Fruit fly (Drosophila melanogaster) whole organism, embryonic: ENCODE results near the gene Irp-1B.

Experiments
- Blimp-1 ChIP-seq: fragments of 200-800 bp; sonication (Bioruptor generic); optimal IDR thresholded peaks from 3 replicates; lab custom pipeline; 2018; ENCODE audit warnings: missing biosample characterization, missing genetic modification characterization, mild to moderate bottlenecking, moderate library complexity, missing genetic modification reagents
- CG11504 ChIP-seq: fragments of 200-800 bp; sonication (Bioruptor generic); optimal IDR thresholded peaks from 3 replicates; lab custom pipeline; 2019; ENCODE audit warnings: missing biosample characterization, mild to moderate bottlenecking, missing genetic modification characterization, moderate library complexity
- CG12219 ChIP-seq: fragments of 200-800 bp; sonication (Bioruptor generic); optimal IDR thresholded peaks from 3 replicates; lab custom pipeline; 2018; ENCODE audit warnings: missing biosample characterization, mild to moderate bottlenecking, missing genetic modification characterization
- CG13287 ChIP-seq: fragments of 200-800 bp; sonication (Bioruptor generic); IDR thresholded peaks from 2 replicates; pipeline ENCODE4 v1.3.6; 2022; ENCODE audit warnings: missing biosample characterization, missing genetic modification characterization; ENCODE audit not compliant: partially characterized antibody
- CG13424 ChIP-seq: fragments of 200-800 bp; sonication (Bioruptor generic); optimal IDR thresholded peaks from 2 replicates; lab custom pipeline; 2019; ENCODE audit warnings: missing biosample characterization, mild to moderate bottlenecking, missing genetic modification characterization, moderate library complexity
- CG14965 ChIP-seq: fragments of 200-800 bp; sonication (Bioruptor generic); optimal IDR thresholded peaks from 2 replicates; lab custom pipeline; 2016; ENCODE audit warnings: missing biosample characterization, missing genetic modification characterization, borderline replicate concordance
- CG15073 ChIP-seq: fragments of 200-800 bp; sonication (Bioruptor generic); optimal IDR thresholded peaks from 2 replicates; lab custom pipeline; 2016; ENCODE audit warnings: missing biosample characterization, missing genetic modification characterization
- CG2120 ChIP-seq: fragments of 200-800 bp; sonication (Bioruptor generic); optimal IDR thresholded peaks from 3 replicates; lab custom pipeline; 2016; ENCODE audit warnings: missing biosample characterization, missing genetic modification characterization
- CG30403 ChIP-seq: fragments of 200-800 bp; sonication (Bioruptor generic); optimal IDR thresholded peaks from 3 replicates; lab custom pipeline; 2016; ENCODE audit warnings: missing biosample characterization, missing genetic modification characterization
- CG32772 ChIP-seq: fragments of 200-800 bp; sonication (Bioruptor generic); IDR thresholded peaks from 2 replicates; pipeline ENCODE4 v1.3.6; 2022; ENCODE audit warnings: missing biosample characterization, missing genetic modification characterization
- CG3407 ChIP-seq: fragments of 200-800 bp; sonication (Bioruptor generic); optimal IDR thresholded peaks from 2 replicates; lab custom pipeline; 2018; ENCODE audit warnings: missing biosample characterization, mild to moderate bottlenecking, missing genetic modification characterization
- CG4424 ChIP-seq: fragments of 200-800 bp; sonication (Bioruptor generic); optimal IDR thresholded peaks from 3 replicates; lab custom pipeline; 2016; ENCODE audit warnings: missing biosample characterization, missing genetic modification characterization
- CG4820 ChIP-seq: fragments of 200-800 bp; sonication (Bioruptor generic); optimal IDR thresholded peaks from 3 replicates; lab custom pipeline; 2016; ENCODE audit warnings: missing biosample characterization, missing genetic modification characterization
- CG6689 ChIP-seq: fragments of 200-800 bp; sonication (Bioruptor generic); IDR thresholded peaks from 2 replicates; pipeline ENCODE4 v1.3.6; 2022; ENCODE audit warnings: missing biosample characterization, missing genetic modification characterization
- CG7556 ChIP-seq: fragments of 200-800 bp; sonication (Bioruptor generic); optimal IDR thresholded peaks from 2 replicates; lab custom pipeline; 2017; ENCODE audit warnings: missing biosample characterization, mild to moderate bottlenecking, missing genetic modification characterization
- CG9817 ChIP-seq: fragments of 200-800 bp; sonication (Bioruptor generic); optimal IDR thresholded peaks from 2 replicates; lab custom pipeline; 2018; ENCODE audit warnings: missing biosample characterization, mild to moderate bottlenecking, missing genetic modification characterization, moderate library complexity
- E2f1 ChIP-seq: fragments of 200-800 bp; sonication (Bioruptor generic); IDR thresholded peaks from 2 replicates; pipeline ENCODE4 v1.3.6; 2022; ENCODE audit warnings: missing biosample characterization, missing genetic modification characterization
- Mrtf ChIP-seq: fragments of 200-800 bp; sonication (Bioruptor generic); IDR thresholded peaks from 3 replicates; pipeline ENCODE4 v1.3.6; 2022; ENCODE audit warnings: missing biosample characterization, missing genetic modification characterization
- Rx ChIP-seq: fragments of 200-800 bp; sonication (Bioruptor generic); IDR thresholded peaks from 2 replicates; pipeline ENCODE4 v1.3.6; 2022; ENCODE audit warnings: missing biosample characterization, missing genetic modification characterization
- Spps ChIP-seq: fragments of 200-800 bp; sonication (Bioruptor generic); optimal IDR thresholded peaks from 2 replicates; lab custom pipeline; 2018; ENCODE audit warnings: missing biosample characterization, mild to moderate bottlenecking, missing genetic modification characterization
- Xrp1 ChIP-seq: fragments of 200-800 bp; sonication (Bioruptor generic); IDR thresholded peaks from 2 replicates; pipeline ENCODE4 v1.3.6; 2022; ENCODE audit warnings: missing biosample characterization, missing genetic modification characterization
- aop ChIP-seq: fragments of 200-800 bp; sonication (Bioruptor generic); IDR thresholded peaks from 2 replicates; pipeline ENCODE4 v1.3.6; 2022; ENCODE audit warnings: missing biosample characterization, missing genetic modification characterization
- ase ChIP-seq: fragments of 200-800 bp; sonication (Bioruptor generic); IDR thresholded peaks from 3 replicates; pipeline ENCODE4 v1.3.6; 2022; ENCODE audit warnings: missing biosample characterization, missing genetic modification characterization
- ash1 ChIP-seq: fragments of 200-800 bp; sonication (Bioruptor generic); optimal IDR thresholded peaks from 2 replicates; lab custom pipeline; 2018; ENCODE audit warnings: missing biosample characterization, mild to moderate bottlenecking, missing genetic modification characterization
- ato ChIP-seq: fragments of 200-800 bp; sonication (Bioruptor generic); IDR thresholded peaks from 2 replicates; pipeline ENCODE4 v1.3.6; 2022; ENCODE audit warnings: missing biosample characterization, missing genetic modification characterization; ENCODE audit not compliant: partially characterized antibody
- chif ChIP-seq, 2 experiments: fragments of 200-800 bp; sonication (Bioruptor generic); optimal IDR thresholded peaks; 3 replicates each; lab custom pipeline; 2016; ENCODE audit warnings: missing biosample characterization in 2 of 2, missing genetic modification characterization in 2 of 2
- chinmo ChIP-seq: fragments of 200-800 bp; sonication (Bioruptor generic); IDR thresholded peaks from 4 replicates; pipeline ENCODE4 v1.3.6; 2022; ENCODE audit warnings: missing biosample characterization, missing genetic modification characterization; ENCODE audit not compliant: partially characterized antibody
- chn ChIP-seq: fragments of 200-800 bp; sonication (Bioruptor generic); optimal IDR thresholded peaks from 2 replicates; lab custom pipeline; 2016; ENCODE audit warnings: missing biosample characterization, missing genetic modification characterization
- fd96Cb ChIP-seq: fragments of 200-800 bp; sonication (Bioruptor generic); optimal IDR thresholded peaks from 2 replicates; lab custom pipeline; 2018; ENCODE audit warnings: missing biosample characterization, mild to moderate bottlenecking, missing genetic modification characterization, moderate library complexity
- gcm ChIP-seq: fragments of 200-800 bp; sonication (Bioruptor generic); optimal IDR thresholded peaks from 2 replicates; lab custom pipeline; 2019; ENCODE audit warnings: missing biosample characterization, mild to moderate bottlenecking, missing genetic modification characterization, moderate library complexity
- hb ChIP-seq: fragments of 200-800 bp; sonication (Bioruptor generic); IDR thresholded peaks from 3 replicates; pipeline ENCODE4 v1.3.6; 2022; ENCODE audit warnings: missing biosample characterization, missing genetic modification characterization; ENCODE audit not compliant: partially characterized antibody
- hkb ChIP-seq, 2 experiments: fragments of 200-800 bp in 1 of 2; fragments of >200 bp in 1 of 2; sonication (Bioruptor generic) in 1 of 2; IDR thresholded peaks in 1 of 2; optimal IDR thresholded peaks in 1 of 2; 2 replicates each; pipeline versions ENCODE4 v1.3.6 to Lab custom; 2017 to 2022; ENCODE audit warnings: missing biosample characterization in 1 of 2, missing genetic modification characterization in 1 of 2
- kah ChIP-seq: fragments of 200-800 bp; sonication (Bioruptor generic); optimal IDR thresholded peaks from 2 replicates; lab custom pipeline; 2018; ENCODE audit warnings: missing biosample characterization, mild to moderate bottlenecking, missing genetic modification characterization
- klu ChIP-seq: fragments of 200-800 bp; sonication (Bioruptor generic); IDR thresholded peaks from 2 replicates; pipeline ENCODE4 v1.3.6; 2022; ENCODE audit warnings: missing biosample characterization, missing genetic modification characterization
- lola ChIP-seq, 3 experiments: fragments of >200 bp in 2 of 3; fragments of 200-800 bp in 1 of 3; sonication (Bioruptor generic) in 1 of 3; optimal IDR thresholded peaks; 2 replicates each; lab custom pipeline; 2017 to 2019; ENCODE audit warnings: missing biosample characterization in 3 of 3, missing genetic modification characterization in 3 of 3, mild to moderate bottlenecking in 1 of 3, moderate library complexity in 1 of 3
- mirr ChIP-seq: fragments of 200-800 bp; sonication (Bioruptor generic); optimal IDR thresholded peaks from 3 replicates; lab custom pipeline; 2018; ENCODE audit warnings: missing biosample characterization, mild to moderate bottlenecking, missing genetic modification characterization
- nmo ChIP-seq: fragments of 200-800 bp; sonication (Bioruptor generic); optimal IDR thresholded peaks from 2 replicates; lab custom pipeline; 2018; ENCODE audit warnings: missing biosample characterization, mild to moderate bottlenecking, missing genetic modification characterization, moderate library complexity
- p53 ChIP-seq: fragments of 200-800 bp; sonication (Bioruptor generic); optimal IDR thresholded peaks from 2 replicates; lab custom pipeline; 2016; ENCODE audit warnings: missing biosample characterization, missing genetic modification characterization
- peb ChIP-seq: fragments of 200-800 bp; sonication (Bioruptor generic); IDR thresholded peaks from 2 replicates; pipeline ENCODE4 v1.3.6; 2022; ENCODE audit warnings: missing biosample characterization, missing genetic modification characterization
- phol ChIP-seq: fragments of 200-800 bp; sonication (Bioruptor generic); optimal IDR thresholded peaks from 3 replicates; lab custom pipeline; 2018; ENCODE audit warnings: missing biosample characterization, mild to moderate bottlenecking, missing genetic modification characterization, moderate library complexity
- prd ChIP-seq, 3 experiments: fragments of >200 bp in 2 of 3; fragments of 200-800 bp in 1 of 3; sonication (Bioruptor generic) in 1 of 3; optimal IDR thresholded peaks in 2 of 3; IDR thresholded peaks in 1 of 3; 2 replicates in 2 of 3; 3 replicates in 1 of 3; pipeline versions ENCODE4 v1.3.6 to Lab custom; 2017 to 2022; ENCODE audit warnings: missing biosample characterization in 1 of 3, missing genetic modification characterization in 1 of 3
- slou ChIP-seq: fragments of 200-800 bp; sonication (Bioruptor generic); optimal IDR thresholded peaks from 3 replicates; lab custom pipeline; 2016; ENCODE audit warnings: missing biosample characterization, missing genetic modification characterization
- so ChIP-seq: fragments of 200-800 bp; sonication (Bioruptor generic); IDR thresholded peaks from 3 replicates; pipeline ENCODE4 v1.3.6; 2022; ENCODE audit warnings: missing biosample characterization, missing genetic modification characterization
- sob ChIP-seq: fragments of 200-800 bp; sonication (Bioruptor generic); IDR thresholded peaks from 2 replicates; pipeline ENCODE4 v1.3.6; 2022; ENCODE audit warnings: missing biosample characterization, missing genetic modification characterization
- ssp ChIP-seq: fragments of 200-800 bp; sonication (Bioruptor generic); IDR thresholded peaks from 2 replicates; pipeline ENCODE4 v1.3.6; 2022; ENCODE audit warnings: missing biosample characterization, missing genetic modification characterization
- tin ChIP-seq: fragments of 200-800 bp; sonication (Bioruptor generic); optimal IDR thresholded peaks from 3 replicates; lab custom pipeline; 2016; ENCODE audit warnings: missing biosample characterization, missing genetic modification characterization
- trem ChIP-seq: fragments of 200-800 bp; optimal IDR thresholded peaks from 3 replicates; lab custom pipeline; 2019; ENCODE audit warnings: missing biosample characterization, mild to moderate bottlenecking, missing genetic modification characterization, moderate library complexity
- trh ChIP-seq: fragments of 200-800 bp; sonication (Bioruptor generic); optimal IDR thresholded peaks from 2 replicates; lab custom pipeline; 2016; ENCODE audit warnings: missing biosample characterization, missing genetic modification characterization
- twi ChIP-seq: fragments of 200-800 bp; optimal IDR thresholded peaks from 2 replicates; lab custom pipeline; 2019; ENCODE audit warnings: missing biosample characterization, mild to moderate bottlenecking, missing genetic modification characterization, moderate library complexity

Irp-1B gene

dm6 chr3R:10448957-10449356, 36.3 kb upstream of the Irp-1B start (continued):
- no peak for TF ChIP-seq chinmo (GFP tag; lab: Robert Waterston, UW)
- TF ChIP-seq chif (GFP tag; optimal IDR thresholded peaks at IDR 0.05; lab: Kevin White, UChicago), result peak in 1 of 2 experiments; percentile 12
- no peak for TF ChIP-seq hb (GFP tag; lab: Robert Waterston, UW)
- no peak for TF ChIP-seq CG15073 (GFP tag; lab: Kevin White, UChicago)
- TF ChIP-seq chn (GFP tag; lab: Kevin White, UChicago), result peak; percentile 12
- TF ChIP-seq CG32772 (GFP tag; lab: Robert Waterston, UW), result peak; percentile 45; the same call in 1 of the 2 replicates
- TF ChIP-seq Xrp1 (GFP tag; lab: Robert Waterston, UW), result peak; percentile 59
- no peak for TF ChIP-seq ato (GFP tag; lab: Robert Waterston, UW)
- TF ChIP-seq p53 (GFP tag; lab: Kevin White, UChicago), result no peak
- TF ChIP-seq CG6689 (GFP tag; lab: Robert Waterston, UW), result peak; percentile 37; the same call in 1 of the 2 replicates
- TF ChIP-seq gcm (GFP tag; lab: Kevin White, UChicago), result peak; percentile 11
- TF ChIP-seq Mrtf (GFP tag; lab: Robert Waterston, UW), result no peak
- TF ChIP-seq Rx (GFP tag; lab: Robert Waterston, UW), result no peak
- peak; percentile 53 for TF ChIP-seq nmo
- TF ChIP-seq CG30403 (GFP tag; lab: Kevin White, UChicago), result peak; percentile 25
- TF ChIP-seq hkb (optimal IDR thresholded peaks at IDR 0.05; lab: Kevin White, UChicago), result no peak
- TF ChIP-seq hkb (GFP tag; IDR thresholded peaks at IDR 0.05; lab: Robert Waterston, UW), result no peak
- TF ChIP-seq CG4820 (GFP tag; lab: Kevin White, UChicago), result peak; percentile 27
- TF ChIP-seq fd96Cb, result peak; percentile 60
- no peak for TF ChIP-seq sob (GFP tag; lab: Robert Waterston, UW)
- no peak for TF ChIP-seq prd (optimal IDR thresholded peaks at IDR 0.05; lab: Kevin White, UChicago)
- peak; percentile 76; the same call in 2 of the 3 replicates for TF ChIP-seq prd (GFP tag; IDR thresholded peaks at IDR 0.05; lab: Robert Waterston, UW)
- TF ChIP-seq ssp (GFP tag; lab: Robert Waterston, UW), result no peak
- no peak for TF ChIP-seq peb (GFP tag; lab: Robert Waterston, UW)
- TF ChIP-seq CG13424 (tag; lab: Kevin White, UChicago), result peak; percentile 53
- no peak for TF ChIP-seq E2f1
- TF ChIP-seq CG3407 (GFP tag; lab: Kevin White, UChicago), result peak; percentile 1
- no peak for TF ChIP-seq ash1 (GFP tag; lab: Kevin White, UChicago)
- TF ChIP-seq CG9817 (tag; lab: Kevin White, UChicago), result no peak
- peak; percentile 25 for TF ChIP-seq kah
- peak; percentile 72 for TF ChIP-seq phol (tag; lab: Kevin White, UChicago)
- peak; percentile 44 for TF ChIP-seq Spps (tag; lab: Kevin White, UChicago)
- no peak for TF ChIP-seq CG14965 (GFP tag; lab: Kevin White, UChicago)
- TF ChIP-seq CG12219, result peak; percentile 2
- no peak for TF ChIP-seq mirr (GFP tag; lab: Kevin White, UChicago)
- peak; percentile 25 for TF ChIP-seq CG4424 (GFP tag; lab: Kevin White, UChicago)
- peak; percentile 67 for TF ChIP-seq Blimp-1 (GFP tag; lab: Kevin White, UChicago)
- no peak for TF ChIP-seq trh (GFP tag; lab: Kevin White, UChicago)
- peak; percentile 67 for TF ChIP-seq CG11504 (tag; lab: Kevin White, UChicago)
- TF ChIP-seq so (GFP tag; lab: Robert Waterston, UW), result no peak; the same call in 2 of the 3 replicates
- TF ChIP-seq slou (GFP tag; lab: Kevin White, UChicago), result no peak
- peak; percentile 57 for TF ChIP-seq CG7556 (GFP tag; lab: Kevin White, UChicago)
- TF ChIP-seq CG2120 (GFP tag; lab: Kevin White, UChicago), result no peak
- peak; percentile 36 for TF ChIP-seq twi
- TF ChIP-seq aop, result no peak
- no peak for TF ChIP-seq CG13287 (GFP tag; lab: Robert Waterston, UW)
- TF ChIP-seq trem (tag; lab: Kevin White, UChicago), result peak; percentile 51
- no peak for TF ChIP-seq klu (GFP tag; lab: Robert Waterston, UW)
- TF ChIP-seq lola (GFP tag; optimal IDR thresholded peaks at IDR 0.05; lab: Kevin White, UChicago), result peak in 1 of 3 experiments; percentile 69
- peak; percentile 23 for TF ChIP-seq tin (GFP tag; lab: Kevin White, UChicago)
- no peak for TF ChIP-seq ase
